Worm (Caenorhabditis elegans) whole organism, late embryonic: ENCODE data around the gene K07F5.6.

Experiments
- dve-1 ChIP-seq: sonication (generic microtip); optimal IDR thresholded peaks from 2 replicates; lab custom pipeline; 2017; ENCODE audit warnings: antibody characterized with exemption, mild to moderate bottlenecking, missing genetic modification characterization, missing compliant biosample characterization
- elt-2 ChIP-seq: sonication (generic microtip); optimal IDR thresholded peaks from 2 replicates; lab custom pipeline; 2016; ENCODE audit warnings: missing genetic modification reagents, missing genetic modification characterization, missing compliant biosample characterization
- lin-11 ChIP-seq: fragments of 200-800 bp; sonication (Bioruptor generic); optimal IDR thresholded peaks from 2 replicates; lab custom pipeline; 2018; ENCODE audit warnings: mild to moderate bottlenecking, missing genetic modification characterization, missing compliant biosample characterization
- madf-2 ChIP-seq: sonication (generic microtip); optimal IDR thresholded peaks from 2 replicates; lab custom pipeline; 2017; ENCODE audit warnings: missing genetic modification characterization, missing compliant biosample characterization
- pqm-1 ChIP-seq: sonication (generic microtip); optimal IDR thresholded peaks from 2 replicates; lab custom pipeline; 2016; ENCODE audit warnings: missing genetic modification characterization, missing compliant biosample characterization
- rnt-1 ChIP-seq: sonication (generic microtip); optimal IDR thresholded peaks from 2 replicates; lab custom pipeline; 2016; ENCODE audit warnings: missing genetic modification characterization, missing compliant biosample characterization

ce11 chrIV:9854952-9855351, 8.5 kb upstream of the K07F5.6 start:
- TF ChIP-seq dve-1 (tag; lab: Kevin White, UChicago), result no peak
- TF ChIP-seq rnt-1 (tag; lab: Kevin White, UChicago), result no peak
- TF ChIP-seq elt-2, result peak; percentile 51
- TF ChIP-seq pqm-1, result no peak
- TF ChIP-seq lin-11 (tag; lab: Kevin White, UChicago), result no peak
- no peak for TF ChIP-seq madf-2 (tag; lab: Kevin White, UChicago)
